Worm (Caenorhabditis elegans): ENCODE results near the gene nep-2.

nep-2 gene

ce11 chrII:2742251-2742650 is 16.7 kb upstream of the nep-2 start, which contains the start of gene T05A8.7:
TSS of gene T05A8.7 (minus strand) at chrII:2742351.
- TF ChIP-seq mab-5 (tag; optimal IDR thresholded peaks at IDR 0.05), result no peak
- no peak for TF ChIP-seq elt-3 (tag; optimal IDR thresholded peaks at IDR 0.05)
- TF ChIP-seq sma-9 (GFP tag; optimal IDR thresholded peaks at IDR 0.05), result no peak
- no peak for TF ChIP-seq sma-9 (tag; optimal IDR thresholded peaks at IDR 0.05)
- no peak for TF ChIP-seq gmeb-1 (tag; optimal IDR thresholded peaks at IDR 0.05)
- TF ChIP-seq ceh-16 (tag; optimal IDR thresholded peaks at IDR 0.05), result no peak
- TF ChIP-seq nhr-10 (tag; optimal IDR thresholded peaks at IDR 0.05), result no peak
- no peak for TF ChIP-seq nhr-129 (tag; optimal IDR thresholded peaks at IDR 0.05)
- TF ChIP-seq nhr-21 (tag; optimal IDR thresholded peaks at IDR 0.05), result no peak
- no peak for TF ChIP-seq ceh-82 (tag; optimal IDR thresholded peaks at IDR 0.05)
- no peak for TF ChIP-seq R02D3.7 (tag; optimal IDR thresholded peaks at IDR 0.05)
- no peak for TF ChIP-seq sma-3 (GFP tag; optimal IDR thresholded peaks at IDR 0.05)
- TF ChIP-seq nhr-23 (tag; optimal IDR thresholded peaks at IDR 0.05), result no peak
- TF ChIP-seq ztf-1 (GFP tag; conservative IDR thresholded peaks at IDR 0.05), result no peak
- no peak for TF ChIP-seq ztf-4 (tag; optimal IDR thresholded peaks at IDR 0.05)
- no peak for TF ChIP-seq zag-1 (tag; optimal IDR thresholded peaks at IDR 0.05)
- TF ChIP-seq aly-2 (tag; optimal IDR thresholded peaks at IDR 0.05), result no peak

ce11 chrII:2741405-2741804 is 15.9 kb upstream of the nep-2 start:
- no peak for TF ChIP-seq nhr-237 (tag; optimal IDR thresholded peaks at IDR 0.05)
- TF ChIP-seq lin-11 (tag; optimal IDR thresholded peaks at IDR 0.05), result no peak
- no peak for TF ChIP-seq unc-62 (GFP tag; optimal IDR thresholded peaks at IDR 0.05)
- no peak for TF ChIP-seq ztf-11 (tag; optimal IDR thresholded peaks at IDR 0.05)
- no peak for TF ChIP-seq crh-2 (tag; optimal IDR thresholded peaks at IDR 0.05)
- TF ChIP-seq unc-55 (GFP tag; optimal IDR thresholded peaks at IDR 0.05), result no peak
- TF ChIP-seq lsy-2 (tag; optimal IDR thresholded peaks at IDR 0.05), result no peak
- no peak for TF ChIP-seq ztf-1 (GFP tag; conservative IDR thresholded peaks at IDR 0.05)

- no peak for TF ChIP-seq nhr-10 (tag; optimal IDR thresholded peaks at IDR 0.05)
- TF ChIP-seq blmp-1 (tag; optimal IDR thresholded peaks at IDR 0.05; ENCODE audit: insufficient read depth), result no peak
- no peak for TF ChIP-seq lin-11 (tag; optimal IDR thresholded peaks at IDR 0.05)
- no peak for TF ChIP-seq lsy-2 (tag; optimal IDR thresholded peaks at IDR 0.05)
- TF ChIP-seq nhr-6 (tag; optimal IDR thresholded peaks at IDR 0.05), result no peak
- TF ChIP-seq skn-1 (tag; optimal IDR thresholded peaks at IDR 0.05), result no peak
- no peak for TF ChIP-seq lin-39 (tag; optimal IDR thresholded peaks at IDR 0.05)
- TF ChIP-seq sma-3 (GFP tag; optimal IDR thresholded peaks at IDR 0.05), result no peak
- no peak for TF ChIP-seq C34F6.9 (tag; optimal IDR thresholded peaks at IDR 0.05)
- no peak for TF ChIP-seq mdl-1 (tag; optimal IDR thresholded peaks at IDR 0.05)
- TF ChIP-seq mbf-1 (tag; optimal IDR thresholded peaks at IDR 0.05), result no peak
- TF ChIP-seq nhr-21 (tag; optimal IDR thresholded peaks at IDR 0.05), result no peak
- no peak for TF ChIP-seq fos-1 (tag; optimal IDR thresholded peaks at IDR 0.05)
These were observed 14.1 kb upstream of the nep-2 start, which contains the start of gene T05A8.6 for ce11 chrII:2739619-2740018. TSS of gene T05A8.6 (minus strand) at chrII:2739719.

DNA sequence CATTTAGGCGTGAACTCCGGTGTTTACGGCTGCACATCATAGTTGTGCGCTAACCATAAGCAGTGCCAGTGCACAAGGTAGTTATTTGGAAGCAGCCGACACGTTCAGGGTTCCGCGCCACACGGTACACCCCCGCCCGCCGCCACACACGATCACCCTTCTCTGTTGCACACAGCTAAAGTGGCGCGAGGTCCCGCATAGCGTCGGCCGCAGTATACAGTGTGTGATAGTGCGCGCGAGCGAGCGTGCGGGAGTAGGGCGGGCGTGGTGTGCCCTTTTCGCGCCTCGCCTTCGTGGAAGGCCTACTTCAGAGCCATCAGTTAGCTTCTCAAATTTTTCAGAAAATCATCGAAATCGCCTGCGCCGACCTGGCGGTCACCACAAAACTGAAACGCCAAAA is 11.4 kb upstream of the nep-2 start:
- no peak for TF ChIP-seq peb-1 (tag; optimal IDR thresholded peaks at IDR 0.05)
- TF ChIP-seq dmd-4 (tag; optimal IDR thresholded peaks at IDR 0.05), result no peak
- TF ChIP-seq nhr-237 (tag; optimal IDR thresholded peaks at IDR 0.05), result no peak
- no peak for TF ChIP-seq zag-1 (tag; optimal IDR thresholded peaks at IDR 0.05)
- no peak for TF ChIP-seq F13H6.1 (tag; optimal IDR thresholded peaks at IDR 0.05)
- TF ChIP-seq fos-1 (tag; optimal IDR thresholded peaks at IDR 0.05), result no peak
- TF ChIP-seq R02D3.7 (tag; optimal IDR thresholded peaks at IDR 0.05), result no peak
- no peak for TF ChIP-seq snpc-4 (tag; optimal IDR thresholded peaks at IDR 0.05)
- TF ChIP-seq ceh-82 (tag; optimal IDR thresholded peaks at IDR 0.05), result no peak
- no peak for TF ChIP-seq lsy-2 (tag; optimal IDR thresholded peaks at IDR 0.05)
- TF ChIP-seq unc-62 (GFP tag; optimal IDR thresholded peaks at IDR 0.05), result no peak
- no peak for TF ChIP-seq lin-39 (tag; optimal IDR thresholded peaks at IDR 0.05)
- TF ChIP-seq sma-3 (GFP tag; optimal IDR thresholded peaks at IDR 0.05), result no peak
- TF ChIP-seq nhr-12 (tag; optimal IDR thresholded peaks at IDR 0.05), result no peak
- no peak for TF ChIP-seq crh-2 (tag; optimal IDR thresholded peaks at IDR 0.05)
- no peak for TF ChIP-seq ztf-11 (tag; optimal IDR thresholded peaks at IDR 0.05)
- no peak for TF ChIP-seq C34F6.9 (tag; optimal IDR thresholded peaks at IDR 0.05)
- no peak for TF ChIP-seq nhr-11 (tag; optimal IDR thresholded peaks at IDR 0.05)
- TF ChIP-seq unc-39 (tag; optimal IDR thresholded peaks at IDR 0.05), result no peak
- TF ChIP-seq lin-13 (GFP tag; optimal IDR thresholded peaks at IDR 0.05), result no peak
